Worm (Caenorhabditis elegans): ENCODE data around the gene F53G2.3.

ce11 chrII:2478543-2478942 is 1.7 kb upstream of the F53G2.3 start, which contains the start of gene mnat-1:
- TF ChIP-seq ama-1 (optimal IDR thresholded peaks at IDR 0.05), result no peak
- TF ChIP-seq ama-1 (GFP tag; optimal IDR thresholded peaks at IDR 0.05), result no peak
- TF ChIP-seq ceh-100 (GFP tag; IDR thresholded peaks at IDR 0.05), result no peak
- no peak for TF ChIP-seq snpc-4 (GFP tag; optimal IDR thresholded peaks at IDR 0.05)
- no peak for TF ChIP-seq snpc-4 (tag; optimal IDR thresholded peaks at IDR 0.05)
- no peak for TF ChIP-seq pha-4 (tag; optimal IDR thresholded peaks at IDR 0.05)
- no peak for TF ChIP-seq ets-4 (GFP tag; optimal IDR thresholded peaks at IDR 0.05)
- TF ChIP-seq repo-1 (tag; optimal IDR thresholded peaks at IDR 0.05), result no peak
- TF ChIP-seq B0019.2 (GFP tag; conservative IDR thresholded peaks at IDR 0.05), result no peak
- no peak for TF ChIP-seq bed-2 (GFP tag; IDR thresholded peaks at IDR 0.05)
- no peak for TF ChIP-seq efl-1 (GFP tag; optimal IDR thresholded peaks at IDR 0.05)
